Fruit fly (Drosophila melanogaster) whole organism, embryonic: ENCODE measurements around the gene Rab8.

Experiments used
- ATbp ChIP-seq: fragments of 200-800 bp; sonication (Bioruptor generic); optimal IDR thresholded peaks from 2 replicates; lab custom pipeline; 2017; ENCODE audit warnings: missing biosample characterization, mild to moderate bottlenecking, missing genetic modification characterization, missing genetic modification reagents
- Antp ChIP-seq: fragments of 200-800 bp; sonication (Bioruptor generic); optimal IDR thresholded peaks from 3 replicates; lab custom pipeline; 2016; ENCODE audit warnings: missing biosample characterization, missing genetic modification characterization
- Atf6 ChIP-seq: fragments of 200-800 bp; sonication (Bioruptor generic); IDR thresholded peaks from 2 replicates; pipeline ENCODE4 v1.3.6; 2022; ENCODE audit warnings: missing biosample characterization, missing genetic modification characterization
- CG12236 ChIP-seq: fragments of 200-800 bp; sonication (Bioruptor generic); optimal IDR thresholded peaks from 2 replicates; lab custom pipeline; 2016; ENCODE audit warnings: missing biosample characterization, missing genetic modification characterization
- CG13123 ChIP-seq: fragments of 200-800 bp; sonication (Bioruptor generic); optimal IDR thresholded peaks from 2 replicates; lab custom pipeline; 2016; ENCODE audit warnings: missing biosample characterization, missing genetic modification characterization
- CG14860 ChIP-seq: fragments of 200-800 bp; sonication (Bioruptor generic); IDR thresholded peaks from 3 replicates; pipeline ENCODE4 v1.3.6; 2022; ENCODE audit warnings: missing biosample characterization, missing genetic modification characterization; ENCODE audit not compliant: partially characterized antibody
- CG1603 ChIP-seq: fragments of 200-800 bp; sonication (Bioruptor generic); optimal IDR thresholded peaks from 2 replicates; lab custom pipeline; 2019; ENCODE audit warnings: missing biosample characterization, mild to moderate bottlenecking, missing genetic modification characterization, moderate library complexity
- CG16779 ChIP-seq: fragments of 200-800 bp; sonication (Bioruptor generic); IDR thresholded peaks from 2 replicates; pipeline ENCODE4 v1.3.6; 2022; ENCODE audit warnings: missing biosample characterization, missing genetic modification characterization
- CG17612 ChIP-seq: fragments of 200-800 bp; sonication (Bioruptor generic); IDR thresholded peaks from 2 replicates; pipeline ENCODE4 v1.3.6; 2022; ENCODE audit warnings: missing biosample characterization, missing genetic modification characterization
- CG18262 ChIP-seq: fragments of 200-800 bp; optimal IDR thresholded peaks from 3 replicates; lab custom pipeline; 2019; ENCODE audit warnings: missing biosample characterization, mild to moderate bottlenecking, missing genetic modification characterization, moderate library complexity
- CG2875 ChIP-seq: fragments of 200-800 bp; sonication (Bioruptor generic); optimal IDR thresholded peaks from 2 replicates; lab custom pipeline; 2017; ENCODE audit warnings: missing biosample characterization, mild to moderate bottlenecking, missing genetic modification characterization, missing genetic modification reagents
- CG32772 ChIP-seq: fragments of 200-800 bp; sonication (Bioruptor generic); IDR thresholded peaks from 2 replicates; pipeline ENCODE4 v1.3.6; 2022; ENCODE audit warnings: missing biosample characterization, missing genetic modification characterization
- CG3407 ChIP-seq: fragments of 200-800 bp; sonication (Bioruptor generic); optimal IDR thresholded peaks from 2 replicates; lab custom pipeline; 2018; ENCODE audit warnings: missing biosample characterization, mild to moderate bottlenecking, missing genetic modification characterization
- CG6175 ChIP-seq: fragments of 200-800 bp; sonication (Bioruptor generic); IDR thresholded peaks from 3 replicates; pipeline ENCODE4 v1.3.6; 2022; ENCODE audit warnings: missing biosample characterization, missing genetic modification characterization
- CG7745 ChIP-seq: fragments of 200-800 bp; sonication (Bioruptor generic); optimal IDR thresholded peaks from 2 replicates; lab custom pipeline; 2018; ENCODE audit warnings: missing biosample characterization, mild to moderate bottlenecking, missing genetic modification characterization, moderate library complexity
- CG7786 ChIP-seq: fragments of 200-800 bp; sonication (Bioruptor generic); optimal IDR thresholded peaks from 2 replicates; lab custom pipeline; 2016; ENCODE audit warnings: missing biosample characterization, missing genetic modification characterization
- CG7928 ChIP-seq: fragments of 200-800 bp; sonication (Bioruptor generic); optimal IDR thresholded peaks from 2 replicates; lab custom pipeline; 2017; ENCODE audit warnings: missing biosample characterization, mild to moderate bottlenecking, missing genetic modification characterization
- CG8478 ChIP-seq: fragments of >200 bp; optimal IDR thresholded peaks from 2 replicates; lab custom pipeline; 2018
- CG8944 ChIP-seq: fragments of 200-800 bp; sonication (Bioruptor generic); optimal IDR thresholded peaks from 3 replicates; lab custom pipeline; 2016; ENCODE audit warnings: missing biosample characterization, missing genetic modification characterization
- CG9727 ChIP-seq: fragments of 200-800 bp; sonication (Bioruptor generic); optimal IDR thresholded peaks from 3 replicates; lab custom pipeline; 2017; ENCODE audit warnings: missing biosample characterization, mild to moderate bottlenecking, missing genetic modification characterization
- CG9876 ChIP-seq: fragments of 200-800 bp; sonication (Bioruptor generic); optimal IDR thresholded peaks from 2 replicates; lab custom pipeline; 2016; ENCODE audit warnings: missing biosample characterization, missing genetic modification characterization
- CG9932 ChIP-seq: fragments of 200-800 bp; sonication (Bioruptor generic); IDR thresholded peaks from 2 replicates; pipeline ENCODE4 v1.3.6; 2022; ENCODE audit warnings: missing biosample characterization, missing genetic modification characterization
- CHES-1-like ChIP-seq: fragments of 200-800 bp; sonication (Bioruptor generic); optimal IDR thresholded peaks from 2 replicates; lab custom pipeline; 2016; ENCODE audit warnings: missing biosample characterization, missing genetic modification characterization
- CrebB ChIP-seq: fragments of 200-800 bp; sonication (Bioruptor generic); optimal IDR thresholded peaks from 3 replicates; lab custom pipeline; 2018; ENCODE audit warnings: missing biosample characterization, mild to moderate bottlenecking, missing genetic modification characterization
- D19A ChIP-seq: fragments of 200-800 bp; optimal IDR thresholded peaks from 3 replicates; lab custom pipeline; 2019; ENCODE audit warnings: missing biosample characterization, mild to moderate bottlenecking, missing genetic modification characterization, moderate library complexity
- Dek ChIP-seq: fragments of 200-800 bp; sonication (Bioruptor generic); optimal IDR thresholded peaks from 3 replicates; lab custom pipeline; 2019; ENCODE audit warnings: missing biosample characterization, mild to moderate bottlenecking, missing genetic modification characterization, moderate library complexity
- Eip74EF ChIP-seq, 2 experiments: fragments of 200-800 bp in 1 of 2; fragments of >200 bp in 1 of 2; sonication (Bioruptor generic) in 1 of 2; optimal IDR thresholded peaks; 2 replicates each; lab custom pipeline; 2017 to 2019; ENCODE audit warnings: missing biosample characterization in 2 of 2, missing genetic modification characterization in 2 of 2, mild to moderate bottlenecking in 1 of 2, moderate library complexity in 1 of 2
- Hsf ChIP-seq: fragments of 200-800 bp; sonication (Bioruptor generic); optimal IDR thresholded peaks from 3 replicates; lab custom pipeline; 2016; ENCODE audit warnings: missing biosample characterization, missing genetic modification characterization
- Mes4 ChIP-seq: fragments of 200-800 bp; sonication (Bioruptor generic); optimal IDR thresholded peaks from 2 replicates; lab custom pipeline; 2016; ENCODE audit warnings: missing biosample characterization, missing genetic modification characterization
- Nf-YA ChIP-seq: fragments of 200-800 bp; sonication (Bioruptor generic); IDR thresholded peaks from 2 replicates; pipeline ENCODE4 v1.3.6; 2022; ENCODE audit warnings: missing biosample characterization, missing genetic modification characterization
- Poxn ChIP-seq: fragments of 200-800 bp; sonication (Bioruptor generic); IDR thresholded peaks from 2 replicates; pipeline ENCODE4 v1.3.6; 2022; ENCODE audit warnings: missing biosample characterization, missing genetic modification characterization
- Scr ChIP-seq: fragments of 200-800 bp; sonication (Bioruptor generic); IDR thresholded peaks from 2 replicates; pipeline ENCODE4 v1.3.6; 2022; ENCODE audit warnings: missing biosample characterization, missing genetic modification characterization; ENCODE audit not compliant: partially characterized antibody
- Sin3A ChIP-seq: fragments of >200 bp; optimal IDR thresholded peaks from 2 replicates; lab custom pipeline; 2018
- TFAM ChIP-seq: fragments of 200-800 bp; sonication (Bioruptor generic); optimal IDR thresholded peaks from 2 replicates; lab custom pipeline; 2017; ENCODE audit warnings: missing biosample characterization, missing genetic modification characterization, inconsistent platforms
- ab ChIP-seq: fragments of 200-800 bp; sonication (Bioruptor generic); optimal IDR thresholded peaks from 2 replicates; lab custom pipeline; 2016; ENCODE audit warnings: missing biosample characterization, missing genetic modification characterization
- ash1 ChIP-seq: fragments of 200-800 bp; sonication (Bioruptor generic); optimal IDR thresholded peaks from 2 replicates; lab custom pipeline; 2018; ENCODE audit warnings: missing biosample characterization, mild to moderate bottlenecking, missing genetic modification characterization
- br ChIP-seq: fragments of >200 bp; optimal IDR thresholded peaks from 2 replicates; lab custom pipeline; 2017
- cas ChIP-seq: fragments of 200-800 bp; sonication (Bioruptor generic); IDR thresholded peaks from 2 replicates; pipeline ENCODE4 v1.3.6; 2022; ENCODE audit warnings: missing biosample characterization, missing genetic modification characterization
- cg ChIP-seq: fragments of 200-800 bp; sonication (Bioruptor generic); optimal IDR thresholded peaks from 3 replicates; lab custom pipeline; 2019; ENCODE audit warnings: missing biosample characterization, mild to moderate bottlenecking, missing genetic modification characterization, moderate library complexity
- crol ChIP-seq: fragments of 200-800 bp; sonication (Bioruptor generic); IDR thresholded peaks from 2 replicates; pipeline ENCODE4 v1.3.6; 2022; ENCODE audit warnings: missing biosample characterization, missing genetic modification characterization
- fu2 ChIP-seq: fragments of 200-800 bp; sonication (Bioruptor generic); optimal IDR thresholded peaks from 2 replicates; lab custom pipeline; 2016; ENCODE audit warnings: missing biosample characterization, missing genetic modification characterization
- grau ChIP-seq: fragments of 200-800 bp; optimal IDR thresholded peaks from 3 replicates; lab custom pipeline; 2019; ENCODE audit warnings: missing biosample characterization, mild to moderate bottlenecking, missing genetic modification characterization, moderate library complexity
- grn ChIP-seq: fragments of 200-800 bp; sonication (Bioruptor generic); optimal IDR thresholded peaks from 3 replicates; lab custom pipeline; 2017; ENCODE audit warnings: missing biosample characterization, missing genetic modification characterization
- insv ChIP-seq, 2 experiments: fragments of 200-800 bp; sonication (Bioruptor generic); optimal IDR thresholded peaks; 3 replicates each; lab custom pipeline; 2016 to 2018; ENCODE audit warnings: missing biosample characterization in 2 of 2, missing genetic modification characterization in 2 of 2
- nerfin-1 ChIP-seq: fragments of 200-800 bp; sonication (Bioruptor generic); optimal IDR thresholded peaks from 3 replicates; lab custom pipeline; 2019; ENCODE audit warnings: missing biosample characterization, mild to moderate bottlenecking, missing genetic modification characterization, moderate library complexity
- pnt ChIP-seq: fragments of 200-800 bp; sonication (Bioruptor generic); optimal IDR thresholded peaks from 3 replicates; lab custom pipeline; 2016; ENCODE audit warnings: missing biosample characterization, missing genetic modification characterization
- ranshi ChIP-seq: fragments of 200-800 bp; sonication (Bioruptor generic); IDR thresholded peaks from 2 replicates; pipeline ENCODE4 v1.3.6; 2022; ENCODE audit warnings: missing biosample characterization, missing genetic modification characterization
- schlank ChIP-seq: fragments of 200-800 bp; sonication (Bioruptor generic); optimal IDR thresholded peaks from 2 replicates; lab custom pipeline; 2018; ENCODE audit warnings: missing biosample characterization, mild to moderate bottlenecking, missing genetic modification characterization
- sna ChIP-seq: fragments of 200-800 bp; sonication (Bioruptor generic); IDR thresholded peaks from 2 replicates; pipeline ENCODE4 v1.3.6; 2022; ENCODE audit warnings: missing biosample characterization, missing genetic modification characterization; ENCODE audit not compliant: partially characterized antibody
- yki ChIP-seq: fragments of >200 bp; optimal IDR thresholded peaks from 3 replicates; lab custom pipeline; 2018

Gene Rab8

dm6 chr3L:19909234-19910053, 38.6 kb upstream of the Rab8 start (continued):
- TF ChIP-seq D19A (peak; percentile 9), ab (GFP tag; lab: Kevin White, UChicago) (no peak), CG1603 (tag; lab: Kevin White, UChicago) (peak; percentile 75), grau (tag; lab: Kevin White, UChicago) (peak; percentile 34), pnt (GFP tag; lab: Kevin White, UChicago) (no peak), Scr (0 out of 2 replicates have a peak, but pooled peaks have one; percentile 17), CG13123 (GFP tag; lab: Kevin White, UChicago) (no peak), CG9727 (no peak), TFAM (GFP tag; lab: Kevin White, UChicago) (no peak), CG7928 (GFP tag; lab: Kevin White, UChicago) (no peak), insv (GFP tag; optimal IDR thresholded peaks at IDR 0.05; lab: Kevin White, UChicago) (no peak), Atf6 (GFP tag; lab: Robert Waterston, UW) (no peak), CG6175 (GFP tag; lab: Robert Waterston, UW) (no peak), br (no peak), ash1 (GFP tag; lab: Kevin White, UChicago) (no peak), CG14860 (GFP tag; lab: Robert Waterston, UW) (no peak), Eip74EF (GFP tag; optimal IDR thresholded peaks at IDR 0.05; lab: Kevin White, UChicago) (peak in 1 of 2 experiments; percentile 23), crol (GFP tag; lab: Robert Waterston, UW) (no peak), CG3407 (no peak), Dek (tag; lab: Kevin White, UChicago) (no peak), Antp (GFP tag; lab: Kevin White, UChicago) (no peak), ATbp (GFP tag; lab: Kevin White, UChicago) (no peak), schlank (tag; lab: Kevin White, UChicago) (no peak), Mes4 (GFP tag; lab: Kevin White, UChicago) (no peak), CG18262 (tag; lab: Kevin White, UChicago) (no peak), Nf-YA (GFP tag; lab: Robert Waterston, UW) (no peak), CG8478 (no peak), CG7786 (GFP tag; lab: Kevin White, UChicago) (no peak), sna (GFP tag; lab: Robert Waterston, UW) (no peak), CrebB (tag; lab: Kevin White, UChicago) (no peak), nerfin-1 (tag; lab: Kevin White, UChicago) (no peak), CG12236 (GFP tag; lab: Kevin White, UChicago) (no peak), fu2 (GFP tag; lab: Kevin White, UChicago) (no peak)

dm6 chr3L:19908201-19909127, 37.6 kb upstream of the Rab8 start:
- TF ChIP-seq Poxn, result no peak
- TF ChIP-seq CG7745 (tag; lab: Kevin White, UChicago), result no peak
- peak; percentile 26 for TF ChIP-seq yki
- no peak for TF ChIP-seq CG16779
- no peak for TF ChIP-seq Hsf (GFP tag; lab: Kevin White, UChicago)
- TF ChIP-seq ranshi (GFP tag; lab: Robert Waterston, UW), result no peak
- TF ChIP-seq CG9932 (GFP tag; lab: Robert Waterston, UW), result no peak
- no peak for TF ChIP-seq CG9876 (GFP tag; lab: Kevin White, UChicago)
- no peak for TF ChIP-seq CG17612
- no peak for TF ChIP-seq CG2875
- TF ChIP-seq CG32772 (GFP tag; lab: Robert Waterston, UW), result peak; percentile 45; the same call in 1 of the 2 replicates
- no peak for TF ChIP-seq grn
- TF ChIP-seq cas (GFP tag; lab: Robert Waterston, UW), result no peak
- no peak for TF ChIP-seq CG8944 (GFP tag; lab: Kevin White, UChicago)
- peak; percentile 87 for TF ChIP-seq cg (GFP tag; lab: Kevin White, UChicago)
- TF ChIP-seq CHES-1-like (GFP tag; lab: Kevin White, UChicago), result no peak
- no peak for TF ChIP-seq Sin3A
